Fruit fly (Drosophila melanogaster): ENCODE measurements around the gene crim.

crim gene

dm6 chr3L:11728147-11728546 is 17.0 kb upstream of the crim start, which contains the start of gene sunn (continued):
- no peak for TF ChIP-seq Hr39 (optimal IDR thresholded peaks at IDR 0.05)
- no peak for TF ChIP-seq CG1024 (GFP tag; IDR thresholded peaks at IDR 0.05)
- TF ChIP-seq Dfd (GFP tag; optimal IDR thresholded peaks at IDR 0.05), result no peak

dm6 chr3L:11721498-11721946 is 10.3 kb upstream of the crim start:
- TF ChIP-seq CG18476 (GFP tag; optimal IDR thresholded peaks at IDR 0.05) (no peak), CG9215 (GFP tag; IDR thresholded peaks at IDR 0.05) (no peak), CG9817 (tag; optimal IDR thresholded peaks at IDR 0.05) (peak; percentile 27), dmrt99B (tag; optimal IDR thresholded peaks at IDR 0.05) (no peak), sc (optimal IDR thresholded peaks at IDR 0.05) (no peak), sc (GFP tag; optimal IDR thresholded peaks at IDR 0.05) (no peak), CG1603 (tag; optimal IDR thresholded peaks at IDR 0.05) (peak; percentile 2), ttk (GFP tag; IDR thresholded peaks at IDR 0.05) (0 out of 2 replicates have a peak, but pooled peaks have one; percentile 16), fd102C (GFP tag; optimal IDR thresholded peaks at IDR 0.05) (no peak), Dip2 (GFP tag; IDR thresholded peaks at IDR 0.05) (no peak), pum (GFP tag; optimal IDR thresholded peaks at IDR 0.05) (no peak), ken (GFP tag; IDR thresholded peaks at IDR 0.05) (no peak), CG1602 (GFP tag; optimal IDR thresholded peaks at IDR 0.05) (no peak), Hmr (GFP tag; optimal IDR thresholded peaks at IDR 0.05) (peak; percentile 38), Med (GFP tag) (peak; percentile 79), grau (tag; optimal IDR thresholded peaks at IDR 0.05) (peak; percentile 89), CG4424 (GFP tag; optimal IDR thresholded peaks at IDR 0.05) (no peak), CG10979 (tag; optimal IDR thresholded peaks at IDR 0.05) (no peak), NC2α (GFP tag; optimal IDR thresholded peaks at IDR 0.05) (no peak), CG8089 (GFP tag; optimal IDR thresholded peaks at IDR 0.05) (no peak), CG17802 (tag; optimal IDR thresholded peaks at IDR 0.05) (no peak), hbn (GFP tag; IDR thresholded peaks at IDR 0.05; ENCODE audit: partially characterized antibody) (no peak), CG10366 (GFP tag; IDR thresholded peaks at IDR 0.05) (no peak; the same call in 1 of the 2 replicates), gt (GFP tag; IDR thresholded peaks at IDR 0.05) (no peak), CG4404 (GFP tag; IDR thresholded peaks at IDR 0.05) (no peak), vvl (GFP tag; IDR thresholded peaks at IDR 0.05) (peak; percentile 21; the same call in 1 of the 2 replicates), Rfx (GFP tag; IDR thresholded peaks at IDR 0.05) (peak; percentile 56), CG10431 (GFP tag; optimal IDR thresholded peaks at IDR 0.05) (no peak), tio (GFP tag; optimal IDR thresholded peaks at IDR 0.05) (no peak), CG11695 (GFP tag; IDR thresholded peaks at IDR 0.05) (0 out of 3 replicates have a peak, but pooled peaks have one; percentile 10), Dll (GFP tag; IDR thresholded peaks at IDR 0.05; ENCODE audit: partially characterized antibody) (no peak), CG15011 (GFP tag; optimal IDR thresholded peaks at IDR 0.05) (no peak), ac (GFP tag; optimal IDR thresholded peaks at IDR 0.05) (no peak), CG11456 (GFP tag; IDR thresholded peaks at IDR 0.05) (0 out of 3 replicates have a peak, but pooled peaks have one; percentile 51), Camta (GFP tag; optimal IDR thresholded peaks at IDR 0.05) (no peak), Dbx (GFP tag; IDR thresholded peaks at IDR 0.05) (no peak), NfI (GFP tag; optimal IDR thresholded peaks at IDR 0.05) (peak; percentile 9), CG10565 (GFP tag; optimal IDR thresholded peaks at IDR 0.05) (no peak), CG10543 (GFP tag; optimal IDR thresholded peaks at IDR 0.05) (no peak), Nf-YB (GFP tag; optimal IDR thresholded peaks at IDR 0.05) (no peak), CG11723 (GFP tag; optimal IDR thresholded peaks at IDR 0.05) (no peak), CG18764 (GFP tag; optimal IDR thresholded peaks at IDR 0.05) (no peak), vnd (GFP tag; IDR thresholded peaks at IDR 0.05; ENCODE audit: partially characterized antibody) (no peak), Drgx (GFP tag; IDR thresholded peaks at IDR 0.05) (no peak), HmgZ (tag; optimal IDR thresholded peaks at IDR 0.05) (no peak), chif (GFP tag; optimal IDR thresholded peaks at IDR 0.05) (no peak), CG3163 (GFP tag; optimal IDR thresholded peaks at IDR 0.05) (no peak)

Data from whole organism, embryonic.